Fruit fly (Drosophila melanogaster): Measurements from ENCODE around the gene CG9514.

Gene CG9514

dm6 chrX:14862494-14862893 lies 34.2 kb downstream of the CG9514 start:
- TF ChIP-seq Ets96B (tag; optimal IDR thresholded peaks at IDR 0.05) (no peak), Eip78C (GFP tag) (peak; percentile 25)

DNA sequence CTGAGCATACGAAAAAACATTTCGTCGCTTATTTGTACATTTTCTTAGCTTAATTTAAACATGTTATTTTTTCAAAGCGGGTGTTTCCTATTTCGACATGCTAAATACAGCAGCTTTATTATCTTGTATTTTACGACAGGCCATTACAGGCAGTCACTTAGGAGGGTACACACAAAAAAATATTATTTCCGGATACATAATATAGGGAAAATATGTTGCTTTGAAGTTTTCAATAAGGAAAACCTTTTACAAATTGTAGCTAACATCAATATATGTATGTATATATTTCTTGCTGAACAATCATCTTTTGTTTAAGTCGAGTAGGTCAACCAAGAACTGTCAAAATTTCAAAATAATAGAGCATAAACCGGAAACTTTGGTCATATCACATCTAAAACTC lies 37.7 kb downstream of the CG9514 start, which contains the start of gene CG46399:
TSS of gene CG46399 (plus strand) at position 301 of the 400 bp plus-strand sequence.
- TF ChIP-seq cyc (GFP tag; optimal IDR thresholded peaks at IDR 0.05) = no peak
- no peak for TF ChIP-seq acj6 (GFP tag; optimal IDR thresholded peaks at IDR 0.05)
- TF ChIP-seq CG8632 (GFP tag; optimal IDR thresholded peaks at IDR 0.05) = no peak
- TF ChIP-seq CG10669 (GFP tag; optimal IDR thresholded peaks at IDR 0.05) = no peak

DNA sequence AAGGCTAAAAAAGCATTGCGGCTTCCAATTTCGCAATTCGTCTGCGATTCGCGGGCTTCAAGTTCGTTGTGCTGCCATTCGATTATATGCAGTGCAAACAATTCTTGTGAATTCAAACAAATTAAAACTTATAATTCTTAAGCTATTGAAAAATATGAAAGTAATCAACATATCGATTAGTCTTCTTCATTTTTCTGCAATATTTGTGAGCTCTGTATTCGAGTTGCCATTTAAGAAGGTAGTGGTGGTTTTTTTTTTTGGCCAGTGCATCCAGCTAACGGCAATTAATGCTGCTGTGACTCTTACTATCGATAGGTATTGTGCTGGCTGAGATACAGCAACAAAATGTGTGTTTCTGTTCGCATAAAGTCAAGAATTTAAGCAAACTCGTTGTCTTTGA lies 38.8 kb downstream of the CG9514 start:
- TF ChIP-seq Sox102F (GFP tag; optimal IDR thresholded peaks at IDR 0.05) (peak; percentile 6), CG6163 (GFP tag; IDR thresholded peaks at IDR 0.05) (0 out of 3 replicates have a peak, but pooled peaks have one; percentile 48), eg (GFP tag; IDR thresholded peaks at IDR 0.05) (peak; percentile 75), CG31627 (GFP tag; optimal IDR thresholded peaks at IDR 0.05) (no peak), OdsH (GFP tag; optimal IDR thresholded peaks at IDR 0.05) (peak; percentile 18), CG11294 (GFP tag; IDR thresholded peaks at IDR 0.05) (peak; percentile 44; the same call in 1 of the 2 replicates), CG32006 (GFP tag; optimal IDR thresholded peaks at IDR 0.05) (peak; percentile 34), Gug (GFP tag; IDR thresholded peaks at IDR 0.05) (no peak), CG9139 (GFP tag; optimal IDR thresholded peaks at IDR 0.05) (no peak), Sox14 (GFP tag; optimal IDR thresholded peaks at IDR 0.05) (no peak), Eip78C (GFP tag) (peak; percentile 44), CG15336 (GFP tag; IDR thresholded peaks at IDR 0.05) (peak; percentile 52; the same call in 1 of the 2 replicates)

- TF ChIP-seq Ets96B (tag; optimal IDR thresholded peaks at IDR 0.05) (no peak), Sox14 (GFP tag; optimal IDR thresholded peaks at IDR 0.05) (no peak), Hr4 (GFP tag; optimal IDR thresholded peaks at IDR 0.05) (no peak), CG31627 (GFP tag; optimal IDR thresholded peaks at IDR 0.05) (no peak), CG6854 (GFP tag; optimal IDR thresholded peaks at IDR 0.05) (no peak), pdm3 (GFP tag; optimal IDR thresholded peaks at IDR 0.05) (no peak), Blimp-1 (GFP tag; optimal IDR thresholded peaks at IDR 0.05) (no peak), CG10669 (GFP tag; optimal IDR thresholded peaks at IDR 0.05) (no peak), Hr38 (GFP tag; optimal IDR thresholded peaks at IDR 0.05) (no peak)
Observed at dm6 chrX:14856261-14856660, 40.4 kb downstream of the CG9514 start, which contains the start of gene CG9519. Gene CG9519 (minus strand): TSS chrX:14856361.

DNA sequence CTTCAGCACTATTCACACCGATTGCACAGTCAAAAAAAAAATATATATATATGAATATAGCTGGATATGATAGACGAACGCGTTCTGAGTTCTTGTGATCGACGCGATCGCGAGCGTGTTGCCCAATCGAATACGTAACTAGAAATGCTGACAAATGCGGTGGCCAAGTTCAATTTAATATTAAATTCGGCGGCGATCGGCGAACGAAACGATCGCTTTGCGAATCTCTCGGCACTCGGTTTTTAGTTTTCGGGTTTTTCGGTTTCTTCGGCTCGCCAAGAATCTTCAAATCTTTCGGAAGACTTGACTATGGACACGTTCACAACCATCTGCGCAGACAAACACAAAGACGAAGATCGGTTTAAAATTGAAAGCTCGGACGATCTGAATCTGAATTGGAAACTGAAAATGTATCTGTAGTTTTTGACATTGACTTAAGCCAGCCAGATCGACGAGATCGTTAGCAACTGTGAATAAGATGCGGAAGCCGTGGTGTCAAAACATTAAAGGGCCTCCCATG lies 43.5 kb downstream of the CG9514 start, which contains the start of gene CG9521:
TSS of gene CG9521 (minus strand) at position 117 of the 520 bp plus-strand sequence.
- no peak for TF ChIP-seq Sox15 (GFP tag; optimal IDR thresholded peaks at IDR 0.05)
- TF ChIP-seq esn (GFP tag; optimal IDR thresholded peaks at IDR 0.05) = no peak
- no peak for TF ChIP-seq CG3032 (tag; optimal IDR thresholded peaks at IDR 0.05)
- TF ChIP-seq Sox14 (GFP tag; optimal IDR thresholded peaks at IDR 0.05) = no peak
- no peak for TF ChIP-seq CG6808 (GFP tag; optimal IDR thresholded peaks at IDR 0.05)
- no peak for TF ChIP-seq Hr38 (GFP tag; optimal IDR thresholded peaks at IDR 0.05)
- TF ChIP-seq CG11902 (GFP tag; optimal IDR thresholded peaks at IDR 0.05) = no peak
- TF ChIP-seq net (GFP tag; optimal IDR thresholded peaks at IDR 0.05) = no peak
- TF ChIP-seq Gug (GFP tag; IDR thresholded peaks at IDR 0.05) = no peak
- no peak for TF ChIP-seq OdsH (GFP tag; optimal IDR thresholded peaks at IDR 0.05)
- no peak for TF ChIP-seq CG6163 (GFP tag; IDR thresholded peaks at IDR 0.05)
- TF ChIP-seq dac (GFP tag; optimal IDR thresholded peaks at IDR 0.05) = no peak
- TF ChIP-seq vri (GFP tag; optimal IDR thresholded peaks at IDR 0.05) = no peak
- no peak for TF ChIP-seq Ets96B (tag; optimal IDR thresholded peaks at IDR 0.05)
- TF ChIP-seq CG6792 (GFP tag; optimal IDR thresholded peaks at IDR 0.05) = no peak
- no peak for TF ChIP-seq dsx (GFP tag; optimal IDR thresholded peaks at IDR 0.05; ENCODE audit: poor library complexity, severe bottlenecking)
- TF ChIP-seq Blimp-1 (GFP tag; optimal IDR thresholded peaks at IDR 0.05) = no peak
- no peak for TF ChIP-seq CG7368 (GFP tag; optimal IDR thresholded peaks at IDR 0.05)
